Fruit fly (Drosophila melanogaster): ENCODE results near the gene CG10713.

Gene CG10713

DNA sequence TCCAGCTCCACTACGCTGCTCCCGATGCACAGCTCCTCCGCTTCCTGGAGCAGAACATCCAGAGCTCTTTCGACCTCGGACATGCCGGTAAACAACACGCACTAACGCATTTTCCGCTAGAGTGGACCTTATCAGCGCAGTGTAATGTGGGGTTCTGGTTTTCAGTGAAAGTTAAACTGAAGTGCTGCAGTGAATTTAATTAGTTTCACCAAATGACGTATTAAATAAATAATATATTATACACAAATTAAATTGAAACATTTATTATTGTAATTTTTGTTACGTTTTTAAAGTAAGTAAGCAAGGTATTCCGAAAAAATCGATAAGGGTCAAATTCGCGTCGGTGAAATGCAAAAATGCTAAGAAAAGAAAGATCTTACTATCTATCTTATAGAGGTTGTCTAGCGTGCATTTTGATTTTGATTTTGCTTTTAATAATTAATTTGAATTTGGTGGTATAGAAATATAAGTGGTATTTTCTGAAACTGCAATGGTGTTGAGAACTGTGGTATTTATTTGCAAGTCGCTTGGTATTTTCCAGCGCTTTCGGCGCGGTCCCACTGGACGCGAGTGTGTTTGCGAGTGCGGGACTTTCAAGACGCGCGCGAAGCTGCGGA lies 15.3 kb upstream of the CG10713 start, which contains the start of the genes JMJD7 and CG10738 (continued):
- TF ChIP-seq sens (GFP tag) (peak; percentile 66), Oaz (GFP tag; IDR thresholded peaks at IDR 0.05) (peak; percentile 66), CG9727 (GFP tag; optimal IDR thresholded peaks at IDR 0.05) (peak; percentile 63), ATbp (GFP tag; optimal IDR thresholded peaks at IDR 0.05) (peak; percentile 55), dimm (GFP tag; IDR thresholded peaks at IDR 0.05) (0 out of 2 replicates have a peak, but pooled peaks have one; percentile 29), tup (GFP tag; optimal IDR thresholded peaks at IDR 0.05) (peak; percentile 74), Ets97D (GFP tag; optimal IDR thresholded peaks at IDR 0.05) (peak; percentile 16), CG15011 (GFP tag; optimal IDR thresholded peaks at IDR 0.05) (no peak), CG7987 (GFP tag; optimal IDR thresholded peaks at IDR 0.05) (peak; percentile 74), twi (tag; optimal IDR thresholded peaks at IDR 0.05) (no peak), mam (GFP tag; optimal IDR thresholded peaks at IDR 0.05) (peak; percentile 19), NfI (GFP tag; optimal IDR thresholded peaks at IDR 0.05) (peak; percentile 37), CG4617 (GFP tag; optimal IDR thresholded peaks at IDR 0.05; ENCODE audit: borderline replicate concordance) (no peak), Side (GFP tag; optimal IDR thresholded peaks at IDR 0.05) (no peak), ato (GFP tag; IDR thresholded peaks at IDR 0.05; ENCODE audit: partially characterized antibody) (no peak), CG32767 (GFP tag; IDR thresholded peaks at IDR 0.05) (no peak), hth (optimal IDR thresholded peaks at IDR 0.05) (no peak), CG34376 (GFP tag; optimal IDR thresholded peaks at IDR 0.05) (peak; percentile 33), pho (GFP tag; optimal IDR thresholded peaks at IDR 0.05) (no peak), CG10147 (GFP tag; optimal IDR thresholded peaks at IDR 0.05) (peak; percentile 75), jigr1 (GFP tag; IDR thresholded peaks at IDR 0.05) (no peak), CG12744 (GFP tag; optimal IDR thresholded peaks at IDR 0.05) (no peak), cad (GFP tag; optimal IDR thresholded peaks at IDR 0.05) (no peak), pfk (GFP tag; optimal IDR thresholded peaks at IDR 0.05) (no peak), CG5953 (GFP tag; IDR thresholded peaks at IDR 0.05) (peak; percentile 76), CG13894 (tag; optimal IDR thresholded peaks at IDR 0.05) (no peak), CG7928 (GFP tag; optimal IDR thresholded peaks at IDR 0.05) (peak; percentile 43), org-1 (GFP tag; optimal IDR thresholded peaks at IDR 0.05) (no peak), eve (GFP tag; optimal IDR thresholded peaks at IDR 0.05) (no peak), br (optimal IDR thresholded peaks at IDR 0.05) (no peak), Dek (tag; optimal IDR thresholded peaks at IDR 0.05) (no peak), CG18599 (GFP tag; optimal IDR thresholded peaks at IDR 0.05) (peak; percentile 87), CG4707 (GFP tag; optimal IDR thresholded peaks at IDR 0.05) (no peak), CG2875 (GFP tag; optimal IDR thresholded peaks at IDR 0.05) (no peak), pita (GFP tag; optimal IDR thresholded peaks at IDR 0.05) (no peak), lab (GFP tag; optimal IDR thresholded peaks at IDR 0.05) (peak; percentile 87), B-H1 (GFP tag; IDR thresholded peaks at IDR 0.05) (peak; percentile 56; the same call in 2 of the 3 replicates), CG6813 (GFP tag; optimal IDR thresholded peaks at IDR 0.05) (peak; percentile 27), Adf1 (GFP tag; IDR thresholded peaks at IDR 0.05) (peak; percentile 38; the same call in 1 of the 2 replicates), CG31365 (tag; optimal IDR thresholded peaks at IDR 0.05) (no peak), Ets65A (GFP tag) (peak; percentile 96), tap (tag; optimal IDR thresholded peaks at IDR 0.05) (peak; percentile 68), CG15479 (GFP tag; optimal IDR thresholded peaks at IDR 0.05) (no peak), tin (GFP tag; optimal IDR thresholded peaks at IDR 0.05) (peak; percentile 87), unpg (GFP tag; optimal IDR thresholded peaks at IDR 0.05) (peak; percentile 26), Gug (GFP tag; IDR thresholded peaks at IDR 0.05) (peak; percentile 77), CG15601 (tag; optimal IDR thresholded peaks at IDR 0.05) (no peak), CG2129 (GFP tag; IDR thresholded peaks at IDR 0.05; ENCODE audit: partially characterized antibody) (no peak), slp2 (GFP tag; optimal IDR thresholded peaks at IDR 0.05) (no peak), Doc2 (GFP tag; IDR thresholded peaks at IDR 0.05) (no peak)
